Worm (Caenorhabditis elegans): ENCODE results near the gene cyd-1.
"Not testable (repeated sequence)": the region's sequence is repeated elsewhere in the genome, so short reads cannot be mapped to it uniquely, and the experiment has no call there.

DNA sequence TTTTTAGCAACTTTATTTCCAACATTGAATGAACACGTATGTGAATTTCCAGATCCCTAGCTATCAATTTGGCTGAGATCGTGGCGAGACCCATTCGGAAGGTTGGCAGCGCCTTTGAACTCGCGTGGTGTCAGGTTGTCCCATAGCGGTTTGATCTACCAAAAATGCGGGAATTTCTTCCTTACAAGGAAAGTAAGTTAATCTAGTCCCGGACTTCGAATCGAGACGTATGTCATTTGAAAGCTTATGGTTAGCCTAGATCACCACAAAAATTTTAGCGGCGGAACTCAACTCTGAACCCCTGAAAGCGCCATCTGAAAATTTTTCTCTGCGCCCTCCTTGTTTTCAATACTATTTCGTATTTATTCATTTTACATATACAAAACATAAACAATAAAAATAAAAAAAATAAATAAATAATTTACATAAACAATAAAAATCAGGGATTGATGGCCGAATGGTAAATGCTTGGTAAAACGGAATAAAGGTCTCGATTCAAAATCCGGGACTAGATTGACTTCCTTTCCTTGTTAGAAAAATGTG is 51.3 kb downstream of the cyd-1 start, which contains the start of gene F18A11.2:
- TF ChIP-seq ceh-31 (tag; optimal IDR thresholded peaks at IDR 0.05); ama-1 (optimal IDR thresholded peaks at IDR 0.05); Y22D7AL.16 (tag; optimal IDR thresholded peaks at IDR 0.05); ets-4 (tag; optimal IDR thresholded peaks at IDR 0.05); pqm-1 (tag; optimal IDR thresholded peaks at IDR 0.05); madf-2 (tag; optimal IDR thresholded peaks at IDR 0.05); F13H6.1 (tag; optimal IDR thresholded peaks at IDR 0.05); hlh-8 (tag; optimal IDR thresholded peaks at IDR 0.05); dve-1 (tag; optimal IDR thresholded peaks at IDR 0.05); rnt-1 (tag; optimal IDR thresholded peaks at IDR 0.05); ceh-18 (tag; optimal IDR thresholded peaks at IDR 0.05); unc-55 (GFP tag; optimal IDR thresholded peaks at IDR 0.05); sox-2 (GFP tag; IDR thresholded peaks at IDR 0.05); ceh-19 (GFP tag; optimal IDR thresholded peaks at IDR 0.05): not testable (repeated sequence)

All from whole organism, late embryonic.